Worm (Caenorhabditis elegans): ENCODE data around the gene W01G7.4.

The W01G7.4 gene

ce11 chrII:14032705-14033104, 27.8 kb upstream of the W01G7.4 start (continued):
- TF ChIP-seq ztf-3 (GFP tag; optimal IDR thresholded peaks at IDR 0.05) (no peak), Y79H2A.3 (GFP tag; conservative IDR thresholded peaks at IDR 0.05) (no peak), madf-6 (GFP tag; IDR thresholded peaks at IDR 0.05) (no peak), athp-1 (tag; optimal IDR thresholded peaks at IDR 0.05) (no peak), ets-4 (GFP tag; optimal IDR thresholded peaks at IDR 0.05) (no peak), ceh-100 (GFP tag; IDR thresholded peaks at IDR 0.05) (peak; percentile 46; the same call in 1 of the 2 replicates), B0336.3 (GFP tag; IDR thresholded peaks at IDR 0.05) (0 out of 2 replicates have a peak, but pooled peaks have one; percentile 56), tbp1 (GFP tag; optimal IDR thresholded peaks at IDR 0.05) (no peak), dox-1 (GFP tag; IDR thresholded peaks at IDR 0.05) (no peak), aptf-3 (GFP tag; IDR thresholded peaks at IDR 0.05) (peak; percentile 49; the same call in 1 of the 2 replicates), let-526 (GFP tag; IDR thresholded peaks at IDR 0.05) (no peak), T07F8.4 (tag; optimal IDR thresholded peaks at IDR 0.05) (no peak), nfyb-1 (GFP tag; IDR thresholded peaks at IDR 0.05) (peak; percentile 72; the same call in 1 of the 2 replicates), rec-8 (tag; optimal IDR thresholded peaks at IDR 0.05) (no peak), T26A5.8 (tag; optimal IDR thresholded peaks at IDR 0.05) (no peak)

- TF ChIP-seq B0019.2 (GFP tag; conservative IDR thresholded peaks at IDR 0.05), result no peak
- TF ChIP-seq hrde-1 (tag; optimal IDR thresholded peaks at IDR 0.05; ENCODE audit: borderline replicate concordance), result no peak
- TF ChIP-seq ekl-4 (GFP tag; IDR thresholded peaks at IDR 0.05), result no peak
- TF ChIP-seq sdz-38 (tag; optimal IDR thresholded peaks at IDR 0.05), result no peak
- TF ChIP-seq hmg-20 (GFP tag; IDR thresholded peaks at IDR 0.05), result no peak
- no peak for TF ChIP-seq snpc-1.3 (tag; optimal IDR thresholded peaks at IDR 0.05; ENCODE audit: insufficient read depth)
- peak; percentile 4; the same call in 1 of the 2 replicates for TF ChIP-seq let-526 (GFP tag; IDR thresholded peaks at IDR 0.05)
- TF ChIP-seq zfh-2 (GFP tag; conservative IDR thresholded peaks at IDR 0.05), result peak; percentile 72
- TF ChIP-seq lin-35 (GFP tag; optimal IDR thresholded peaks at IDR 0.05), result no peak
- no peak for TF ChIP-seq hmg-1.2 (GFP tag; IDR thresholded peaks at IDR 0.05)
- TF ChIP-seq egrh-3 (GFP tag; IDR thresholded peaks at IDR 0.05), result peak; percentile 12; the same call in 1 of the 2 replicates
- TF ChIP-seq attf-6 (GFP tag; IDR thresholded peaks at IDR 0.05), result no peak
- TF ChIP-seq akir-1 (GFP tag; optimal IDR thresholded peaks at IDR 0.05), result no peak
- no peak for TF ChIP-seq ztf-6 (GFP tag; IDR thresholded peaks at IDR 0.05)
These were observed 26.0 kb upstream of the W01G7.4 start for ce11 chrII:14034559-14034958.

- TF ChIP-seq madf-6 (GFP tag; IDR thresholded peaks at IDR 0.05) (peak; percentile 12; the same call in 1 of the 2 replicates), F23B12.7 (tag; optimal IDR thresholded peaks at IDR 0.05; ENCODE audit: insufficient read depth) (no peak), mcd-1 (GFP tag; IDR thresholded peaks at IDR 0.05) (peak; percentile 11; the same call in 1 of the 2 replicates), zfh-2 (GFP tag; conservative IDR thresholded peaks at IDR 0.05) (0 out of 2 replicates have a peak, but pooled peaks have one; percentile 46), cebp-1 (GFP tag; IDR thresholded peaks at IDR 0.05) (no peak), cebp-1 (tag; optimal IDR thresholded peaks at IDR 0.05) (peak; percentile 23), Y95B8A.8 (GFP tag; IDR thresholded peaks at IDR 0.05) (no peak), egl-44 (GFP tag; IDR thresholded peaks at IDR 0.05) (no peak)
These were observed 23.6 kb upstream of the W01G7.4 start for ce11 chrII:14036724-14037483.
